Worm (Caenorhabditis elegans) whole organism, L3 larva: Measurements from ENCODE around the gene srt-63.

ENCODE experiments used
- aly-2 ChIP-seq: fragments of 150-350 bp; optimal IDR thresholded peaks from 2 replicates; lab custom pipeline; 2014; ENCODE audit warnings: missing biosample characterization, missing genetic modification characterization
- ama-1 ChIP-seq: fragments of 150-350 bp; optimal IDR thresholded peaks from 2 replicates; lab custom pipeline; 2018
- ceh-16 ChIP-seq: sonication (generic microtip); optimal IDR thresholded peaks from 2 replicates; lab custom pipeline; 2017; ENCODE audit warnings: missing biosample characterization, missing genetic modification characterization
- ceh-82 ChIP-seq: fragments of 150-350 bp; optimal IDR thresholded peaks from 2 replicates; lab custom pipeline; 2014; ENCODE audit warnings: missing biosample characterization, missing genetic modification characterization
- ceh-9 ChIP-seq: sonication (generic microtip); optimal IDR thresholded peaks from 2 replicates; lab custom pipeline; 2018; ENCODE audit warnings: missing biosample characterization, missing genetic modification characterization
- daf-12 ChIP-seq: fragments of 150-350 bp; optimal IDR thresholded peaks from 2 replicates; lab custom pipeline; 2014; ENCODE audit warnings: missing biosample characterization, missing genetic modification reagents, missing genetic modification characterization
- egl-27 ChIP-seq: sonication (generic microtip); optimal IDR thresholded peaks from 4 replicates; lab custom pipeline; 2017; ENCODE audit warnings: missing biosample characterization, missing genetic modification reagents, missing genetic modification characterization
- egl-5 ChIP-seq: fragments of 150-350 bp; optimal IDR thresholded peaks from 2 replicates; lab custom pipeline; 2017; ENCODE audit warnings: missing biosample characterization, missing genetic modification reagents, missing genetic modification characterization, inconsistent platforms
- elt-1 ChIP-seq: fragments of 150-350 bp; optimal IDR thresholded peaks from 2 replicates; lab custom pipeline; 2014; ENCODE audit warnings: missing biosample characterization, missing genetic modification characterization
- elt-3 ChIP-seq, 3 experiments: fragments of 150-350 bp in 1 of 3; sonication (generic microtip) in 2 of 3; optimal IDR thresholded peaks; 2 replicates in 2 of 3; 4 replicates in 1 of 3; lab custom pipeline; 2014 to 2017; ENCODE audit warnings: missing biosample characterization in 3 of 3, missing genetic modification characterization in 3 of 3
- eor-1 ChIP-seq, 2 experiments: fragments of 150-350 bp; optimal IDR thresholded peaks; 2 replicates each; lab custom pipeline; 2014 to 2018; ENCODE audit warnings: missing biosample characterization in 2 of 2, missing genetic modification characterization in 2 of 2
- fkh-10 ChIP-seq: sonication (generic microtip); optimal IDR thresholded peaks from 2 replicates; lab custom pipeline; 2017; ENCODE audit warnings: missing biosample characterization, missing genetic modification reagents, missing genetic modification characterization
- fkh-2 ChIP-seq: fragments of 150-350 bp; optimal IDR thresholded peaks from 2 replicates; lab custom pipeline; 2014; ENCODE audit warnings: missing biosample characterization, missing genetic modification reagents, missing genetic modification characterization
- fos-1 ChIP-seq: fragments of 150-350 bp; optimal IDR thresholded peaks from 2 replicates; lab custom pipeline; 2014; ENCODE audit warnings: missing biosample characterization, missing genetic modification characterization
- jun-1 ChIP-seq: fragments of 150-350 bp; optimal IDR thresholded peaks from 2 replicates; lab custom pipeline; 2014; ENCODE audit warnings: missing biosample characterization, missing genetic modification reagents, missing genetic modification characterization
- lin-15B ChIP-seq: fragments of 150-350 bp; optimal IDR thresholded peaks from 2 replicates; lab custom pipeline; 2014; ENCODE audit warnings: missing biosample characterization, missing genetic modification characterization
- lin-39 ChIP-seq: fragments of 150-350 bp; optimal IDR thresholded peaks from 2 replicates; lab custom pipeline; 2018; ENCODE audit warnings: missing biosample characterization, missing genetic modification reagents, missing genetic modification characterization
- lsy-12 ChIP-seq: sonication (generic microtip); optimal IDR thresholded peaks from 2 replicates; lab custom pipeline; 2016; ENCODE audit warnings: mild to moderate bottlenecking, missing genetic modification characterization, missing compliant biosample characterization
- mml-1 ChIP-seq: fragments of 150-350 bp; sonication (generic microtip); optimal IDR thresholded peaks from 3 replicates; lab custom pipeline; 2014; ENCODE audit warnings: missing biosample characterization, missing genetic modification characterization
- nfya-1 ChIP-seq: sonication (generic microtip); optimal IDR thresholded peaks from 2 replicates; lab custom pipeline; 2017; ENCODE audit warnings: missing genetic modification characterization, mild to moderate bottlenecking, missing compliant biosample characterization, antibody characterized with exemption, moderate library complexity; ENCODE audit not compliant: insufficient read depth
- nhr-12 ChIP-seq: fragments of 150-350 bp; optimal IDR thresholded peaks from 2 replicates; lab custom pipeline; 2014; ENCODE audit warnings: missing biosample characterization, missing genetic modification characterization
- nhr-23 ChIP-seq: fragments of 150-350 bp; optimal IDR thresholded peaks from 2 replicates; lab custom pipeline; 2014; ENCODE audit warnings: missing biosample characterization, missing genetic modification reagents, missing genetic modification characterization
- nhr-237 ChIP-seq: fragments of 150-350 bp; optimal IDR thresholded peaks from 2 replicates; lab custom pipeline; 2014; ENCODE audit warnings: missing biosample characterization, missing genetic modification characterization
- nhr-25 ChIP-seq: sonication (generic microtip); optimal IDR thresholded peaks from 2 replicates; lab custom pipeline; 2017; ENCODE audit warnings: missing biosample characterization, missing genetic modification characterization
- nhr-28 ChIP-seq: fragments of 150-350 bp; optimal IDR thresholded peaks from 2 replicates; lab custom pipeline; 2014; ENCODE audit warnings: missing biosample characterization, missing genetic modification characterization
- nhr-43 ChIP-seq: sonication (generic microtip); optimal IDR thresholded peaks from 2 replicates; lab custom pipeline; 2016; ENCODE audit warnings: mild to moderate bottlenecking, missing genetic modification characterization, missing compliant biosample characterization; ENCODE audit not compliant: poor library complexity, severe bottlenecking
- nhr-76 ChIP-seq: fragments of 150-350 bp; sonication (generic microtip); optimal IDR thresholded peaks from 5 replicates; lab custom pipeline; 2014; ENCODE audit warnings: missing biosample characterization, missing genetic modification characterization
- nhr-77 ChIP-seq: fragments of 150-350 bp; optimal IDR thresholded peaks from 2 replicates; lab custom pipeline; 2014; ENCODE audit warnings: missing biosample characterization, missing genetic modification characterization
- pha-4 ChIP-seq: fragments of 150-350 bp; optimal IDR thresholded peaks from 2 replicates; lab custom pipeline; 2014; ENCODE audit warnings: missing biosample characterization, missing genetic modification reagents, missing genetic modification characterization
- pqm-1 ChIP-seq: fragments of 150-350 bp; optimal IDR thresholded peaks from 2 replicates; lab custom pipeline; 2017; ENCODE audit warnings: missing biosample characterization, missing genetic modification characterization, inconsistent platforms
- sea-2 ChIP-seq: fragments of 150-350 bp; sonication (generic microtip); optimal IDR thresholded peaks from 4 replicates; lab custom pipeline; 2014; ENCODE audit warnings: missing biosample characterization, missing genetic modification reagents, missing genetic modification characterization
- skn-1 ChIP-seq: fragments of 150-350 bp; optimal IDR thresholded peaks from 2 replicates; lab custom pipeline; 2014; ENCODE audit warnings: missing biosample characterization, missing genetic modification characterization
- tbx-2 ChIP-seq: sonication (generic microtip); optimal IDR thresholded peaks from 2 replicates; lab custom pipeline; 2016; ENCODE audit warnings: mild to moderate bottlenecking, missing genetic modification characterization, missing compliant biosample characterization
- unc-39 ChIP-seq: sonication (generic microtip); optimal IDR thresholded peaks from 4 replicates; lab custom pipeline; 2017; ENCODE audit warnings: missing biosample characterization, missing genetic modification characterization
- unc-62 ChIP-seq: fragments of 150-350 bp; sonication (generic microtip); optimal IDR thresholded peaks from 4 replicates; lab custom pipeline; 2014; ENCODE audit warnings: missing biosample characterization, missing genetic modification reagents, missing genetic modification characterization
- zag-1 ChIP-seq: fragments of 150-350 bp; optimal IDR thresholded peaks from 2 replicates; lab custom pipeline; 2014; ENCODE audit warnings: missing biosample characterization, missing genetic modification characterization
- ztf-11 ChIP-seq: fragments of 150-350 bp; optimal IDR thresholded peaks from 2 replicates; lab custom pipeline; 2014; ENCODE audit warnings: missing biosample characterization, missing genetic modification characterization
- ztf-4 ChIP-seq: fragments of 150-350 bp; optimal IDR thresholded peaks from 2 replicates; lab custom pipeline; 2014; ENCODE audit warnings: missing biosample characterization, missing genetic modification characterization

The srt-63 gene

DNA sequence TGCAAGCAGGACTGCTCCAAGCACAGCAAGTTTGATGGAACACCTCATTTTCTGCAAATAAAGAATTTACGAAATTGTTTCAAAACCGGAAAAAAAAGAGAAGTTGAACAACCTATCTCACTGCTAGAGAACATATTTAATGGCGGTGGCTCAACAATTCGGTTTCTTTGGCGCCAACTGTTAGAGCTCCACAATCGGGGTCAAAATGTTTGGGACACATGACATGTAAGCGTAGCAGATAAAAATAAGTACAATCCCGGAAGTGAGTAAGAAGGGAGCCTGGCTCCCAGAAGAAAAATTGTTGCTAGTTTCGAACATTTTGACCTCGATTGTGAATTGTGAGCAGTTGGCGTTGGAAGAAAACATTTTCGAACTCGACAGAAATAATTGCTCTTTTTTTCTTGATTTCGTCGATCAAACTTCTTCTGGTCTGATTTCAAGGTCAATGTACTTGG, 3.2 kb upstream of the srt-63 start, which contains the start of gene T28A11.16:
Gene T28A11.16, minus strand, starts transcription at position 51 of the 455 bp plus-strand sequence.
- TF ChIP-seq unc-62 (GFP tag; lab: Kevin White, UChicago) (no peak), lsy-12 (tag; lab: Kevin White, UChicago) (no peak), pha-4 (tag; lab: Kevin White, UChicago) (no peak), eor-1 (tag; optimal IDR thresholded peaks at IDR 0.05; lab: Kevin White, UChicago) (no peak)
- TF ChIP-seq, all 47 proteins: peak for 0

DNA sequence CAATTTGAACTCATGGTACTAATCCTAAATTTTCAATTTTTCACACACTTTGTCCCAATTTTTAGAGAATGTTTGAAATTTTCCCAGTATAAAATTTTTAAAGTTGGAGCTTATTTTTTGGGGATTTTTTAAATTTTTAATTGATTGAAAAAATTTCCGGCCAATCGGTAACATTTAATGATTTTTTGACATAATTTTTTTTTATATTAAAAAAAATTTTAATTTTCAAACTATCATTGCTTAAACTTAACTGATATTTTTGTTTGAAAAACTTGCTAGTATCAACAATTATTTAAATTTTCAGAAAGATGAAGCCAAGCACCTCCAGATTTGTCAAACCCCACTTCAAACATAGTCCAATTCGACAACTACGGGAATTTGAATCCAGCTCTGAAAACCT, 1.3 kb upstream of the srt-63 start, which contains the start of gene T28A11.22:
Gene T28A11.22, plus strand, starts transcription at position 301 of the 400 bp plus-strand sequence.
- TF ChIP-seq mml-1 (tag; lab: Kevin White, UChicago) (no peak), nhr-12 (tag; lab: Kevin White, UChicago) (no peak), sea-2 (no peak), tbx-2 (tag; lab: Kevin White, UChicago) (no peak), lsy-12 (tag; lab: Kevin White, UChicago) (no peak), nfya-1 (no peak), nhr-28 (tag; lab: Kevin White, UChicago) (no peak), fkh-2 (tag; lab: Kevin White, UChicago) (no peak), skn-1 (tag; lab: Kevin White, UChicago) (no peak), ztf-4 (tag; lab: Kevin White, UChicago) (no peak), elt-1 (tag; lab: Kevin White, UChicago) (no peak), nhr-237 (tag; lab: Kevin White, UChicago) (no peak), fkh-10 (GFP tag; lab: Kevin White, UChicago) (no peak), ztf-11 (no peak)
- TF ChIP-seq, all 47 proteins: peak for 0

DNA sequence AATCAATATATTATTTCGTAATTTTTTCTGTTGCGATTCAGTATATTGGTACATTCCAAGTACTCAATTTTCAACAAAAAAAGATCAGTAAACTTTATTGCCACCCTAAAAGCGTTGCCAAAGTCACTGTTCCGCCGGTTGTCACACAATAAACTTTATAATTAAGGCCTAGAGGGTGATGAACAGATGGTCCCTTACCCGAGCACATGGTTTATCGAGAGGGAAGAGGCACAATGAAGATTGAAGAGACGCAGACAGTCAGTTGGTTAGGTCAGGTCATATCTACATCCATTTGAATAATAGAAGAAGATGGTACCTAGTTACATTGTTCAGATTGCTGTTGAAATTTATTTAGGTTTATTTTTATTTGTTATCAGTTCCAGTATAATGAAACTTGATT, 858 bp upstream of the srt-63 start:
- TF ChIP-seq fos-1 (no peak), skn-1 (tag; lab: Kevin White, UChicago) (no peak), lin-15B (tag; lab: Kevin White, UChicago) (no peak), ceh-82 (tag; lab: Kevin White, UChicago) (no peak), aly-2 (tag; lab: Kevin White, UChicago) (no peak), zag-1 (tag; lab: Kevin White, UChicago) (no peak), nhr-77 (tag; lab: Kevin White, UChicago) (no peak), nhr-43 (tag; lab: Kevin White, UChicago) (no peak), nhr-28 (tag; lab: Kevin White, UChicago) (no peak)

DNA sequence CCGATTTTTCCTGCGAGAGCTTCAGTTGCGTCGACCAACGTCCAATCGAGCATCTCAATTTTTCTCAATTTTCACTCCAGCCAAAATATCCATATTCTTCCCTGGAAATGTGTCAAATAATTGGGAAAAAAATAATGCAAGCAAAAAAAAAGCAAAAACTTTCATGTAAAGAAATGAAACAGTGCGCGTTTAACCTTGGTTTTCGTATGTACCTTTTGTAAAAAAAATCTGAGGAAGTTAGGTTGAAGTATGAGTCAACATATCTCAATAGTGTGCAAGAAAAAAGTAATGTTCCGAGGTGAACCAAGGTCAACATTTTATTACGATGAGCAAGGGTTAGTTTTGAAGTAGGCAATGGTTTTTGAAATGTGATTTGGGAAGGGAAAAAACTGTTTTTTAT, 5.8 kb downstream of the srt-63 start, which contains the start of gene T28A11.13:
Gene T28A11.13, minus strand, starts transcription at position 101 of the 400 bp plus-strand sequence.
- TF ChIP-seq elt-3 (tag; optimal IDR thresholded peaks at IDR 0.05; lab: Kevin White, UChicago) (no peak), lsy-12 (tag; lab: Kevin White, UChicago) (no peak), mml-1 (tag; lab: Kevin White, UChicago) (no peak), fkh-2 (tag; lab: Kevin White, UChicago) (no peak), fos-1 (no peak), pqm-1 (tag; lab: Kevin White, UChicago) (no peak), lin-15B (tag; lab: Kevin White, UChicago) (no peak), nhr-237 (tag; lab: Kevin White, UChicago) (no peak), nhr-23 (no peak), daf-12 (tag; lab: Kevin White, UChicago) (no peak), nhr-28 (tag; lab: Kevin White, UChicago) (no peak), zag-1 (tag; lab: Kevin White, UChicago) (no peak), egl-5 (tag; lab: Kevin White, UChicago) (no peak), nhr-43 (tag; lab: Kevin White, UChicago) (no peak), nhr-76 (tag; lab: Kevin White, UChicago) (no peak)

DNA sequence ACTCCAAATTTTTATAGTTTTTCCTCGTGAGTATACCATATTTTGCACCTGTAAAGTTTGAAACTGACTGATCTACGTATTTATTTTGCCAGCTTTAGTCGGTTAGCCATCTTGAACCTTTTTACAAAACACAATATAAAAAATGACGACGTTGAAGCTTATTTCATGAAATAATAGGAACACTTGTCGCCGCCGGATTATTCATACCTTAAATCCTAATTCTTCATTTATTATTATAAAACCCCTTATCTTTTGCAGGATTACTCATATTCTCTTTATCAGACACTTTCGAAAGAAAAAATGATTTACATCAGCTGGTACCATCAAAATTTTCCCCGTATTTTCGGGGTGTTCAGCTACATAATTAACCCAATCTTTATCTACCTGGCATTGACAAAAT, 8.4 kb downstream of the srt-63 start, which contains the start of gene srj-8:
Gene srj-8, plus strand, starts transcription at position 301 of the 400 bp plus-strand sequence.
- TF ChIP-seq jun-1 (tag; lab: Kevin White, UChicago), result no peak
- TF ChIP-seq ceh-82 (tag; lab: Kevin White, UChicago), result no peak
- TF ChIP-seq lsy-12 (tag; lab: Kevin White, UChicago), result no peak
- no peak for TF ChIP-seq pqm-1 (tag; lab: Kevin White, UChicago)
- TF ChIP-seq nhr-25, result no peak
- no peak for TF ChIP-seq ztf-11
- TF ChIP-seq ceh-9 (tag; lab: Kevin White, UChicago), result no peak
- no peak for TF ChIP-seq ama-1 (lab: Kevin White, UChicago)
- TF ChIP-seq ztf-4 (tag; lab: Kevin White, UChicago), result no peak
- no peak for TF ChIP-seq unc-39
- no peak for TF ChIP-seq ceh-16
- no peak for TF ChIP-seq mml-1 (tag; lab: Kevin White, UChicago)
- TF ChIP-seq lin-39 (tag; lab: Kevin White, UChicago), result no peak
- TF ChIP-seq nhr-12 (tag; lab: Kevin White, UChicago), result no peak
- TF ChIP-seq elt-1 (tag; lab: Kevin White, UChicago), result no peak
- TF ChIP-seq nhr-76 (tag; lab: Kevin White, UChicago), result no peak
- TF ChIP-seq egl-27 (tag; lab: Kevin White, UChicago), result no peak
